Worm (Caenorhabditis elegans): ENCODE data around the gene mec-14.

The mec-14 gene

DNA sequence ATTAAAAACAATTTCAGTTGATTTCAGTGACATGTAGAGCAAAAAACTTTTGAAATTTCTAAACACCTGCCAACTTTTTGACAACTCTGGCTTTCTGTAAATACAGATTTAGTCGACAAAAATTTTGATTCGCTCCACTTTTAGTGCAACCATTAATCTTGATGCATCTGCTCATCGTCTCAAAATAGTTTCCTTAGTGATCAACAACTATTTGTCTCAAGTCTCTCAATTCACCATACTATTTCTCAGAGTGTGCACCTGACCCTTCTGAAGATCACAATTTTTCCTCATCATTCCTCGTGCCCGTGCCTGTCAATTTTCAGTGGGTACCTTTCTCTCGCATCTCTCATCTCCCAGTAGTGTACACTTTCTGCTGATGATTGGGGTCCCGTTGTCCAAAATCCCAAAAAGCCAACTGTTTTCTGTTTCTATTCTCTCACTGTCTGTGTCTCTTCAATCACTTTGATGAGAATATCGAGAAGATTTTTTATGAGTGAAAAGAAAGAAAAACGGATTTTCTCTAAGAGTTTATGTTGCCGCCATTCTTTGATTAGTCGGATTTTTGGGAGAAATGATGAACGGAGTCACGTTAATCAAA is 24.2 kb upstream of the mec-14 start:
- TF ChIP-seq unc-98 (GFP tag; IDR thresholded peaks at IDR 0.05) (peak; percentile 67), tbx-2 (tag; optimal IDR thresholded peaks at IDR 0.05) (peak; percentile 58), snpc-4 (tag; optimal IDR thresholded peaks at IDR 0.05) (no peak), C04F5.9 (tag; optimal IDR thresholded peaks at IDR 0.05) (no peak), zip-4 (GFP tag; optimal IDR thresholded peaks at IDR 0.05) (no peak), pax-3 (tag; optimal IDR thresholded peaks at IDR 0.05) (no peak), nhr-20 (tag; optimal IDR thresholded peaks at IDR 0.05) (peak; percentile 77), ceh-8 (GFP tag; optimal IDR thresholded peaks at IDR 0.05) (no peak), ceh-63 (GFP tag; optimal IDR thresholded peaks at IDR 0.05) (no peak), mep-1 (tag; optimal IDR thresholded peaks at IDR 0.05) (peak; percentile 63), hlh-4 (tag; optimal IDR thresholded peaks at IDR 0.05) (no peak), ama-1 (optimal IDR thresholded peaks at IDR 0.05) (no peak), elt-2 (tag; optimal IDR thresholded peaks at IDR 0.05) (no peak), lin-14 (GFP tag; optimal IDR thresholded peaks at IDR 0.05) (peak; percentile 90), fkh-10 (GFP tag; optimal IDR thresholded peaks at IDR 0.05) (no peak), unc-62 (GFP tag; optimal IDR thresholded peaks at IDR 0.05) (no peak), nhr-71 (tag; optimal IDR thresholded peaks at IDR 0.05) (peak; percentile 94), hpl-2 (GFP tag; optimal IDR thresholded peaks at IDR 0.05) (no peak), ceh-82 (tag; optimal IDR thresholded peaks at IDR 0.05) (no peak), lsy-2 (tag; optimal IDR thresholded peaks at IDR 0.05) (peak; percentile 76 to 80), vab-15 (tag; optimal IDR thresholded peaks at IDR 0.05) (peak; percentile 25), xbp-1 (tag; optimal IDR thresholded peaks at IDR 0.05) (peak; percentile 34), rnt-1 (tag; optimal IDR thresholded peaks at IDR 0.05) (peak; percentile 88), tlp-1 (tag; optimal IDR thresholded peaks at IDR 0.05) (no peak), C16A3.4 (tag; optimal IDR thresholded peaks at IDR 0.05) (peak; percentile 28), ceh-88 (GFP tag; IDR thresholded peaks at IDR 0.05) (no peak), jun-1 (tag; optimal IDR thresholded peaks at IDR 0.05) (no peak), unc-130 (tag; optimal IDR thresholded peaks at IDR 0.05) (peak; percentile 32), lir-3 (tag; optimal IDR thresholded peaks at IDR 0.05; ENCODE audit: poor library complexity) (peak; percentile 31), mdl-1 (tag; optimal IDR thresholded peaks at IDR 0.05) (peak in 1 of 2 experiments; percentile 14), zag-1 (tag; optimal IDR thresholded peaks at IDR 0.05) (no peak), ztf-4 (tag; optimal IDR thresholded peaks at IDR 0.05) (peak; percentile 71), unc-86 (tag; optimal IDR thresholded peaks at IDR 0.05) (no peak), nhr-90 (tag; optimal IDR thresholded peaks at IDR 0.05; ENCODE audit: poor library complexity) (no peak), ztf-11 (tag; optimal IDR thresholded peaks at IDR 0.05) (no peak), sox-4 (tag; optimal IDR thresholded peaks at IDR 0.05) (no peak), aha-1 (tag; optimal IDR thresholded peaks at IDR 0.05) (no peak), snu-23 (GFP tag; optimal IDR thresholded peaks at IDR 0.05) (peak; percentile 80), swsn-7 (tag; optimal IDR thresholded peaks at IDR 0.05) (peak; percentile 53), mab-9 (GFP tag; IDR thresholded peaks at IDR 0.05) (no peak), lin-13 (GFP tag; optimal IDR thresholded peaks at IDR 0.05) (peak; percentile 40), nhr-237 (tag; optimal IDR thresholded peaks at IDR 0.05) (no peak), skn-1 (tag; optimal IDR thresholded peaks at IDR 0.05) (no peak), blmp-1 (tag; optimal IDR thresholded peaks at IDR 0.05) (peak; percentile 74), nhr-19 (GFP tag; conservative IDR thresholded peaks at IDR 0.05) (peak; percentile 79), sptf-1 (tag; optimal IDR thresholded peaks at IDR 0.05) (no peak), pag-3 (tag; optimal IDR thresholded peaks at IDR 0.05; ENCODE audit: borderline replicate concordance, insufficient read depth) (no peak), alr-1 (tag; optimal IDR thresholded peaks at IDR 0.05; ENCODE audit: borderline replicate concordance) (no peak), lin-35 (GFP tag; optimal IDR thresholded peaks at IDR 0.05) (peak in 1 of 2 experiments; percentile 6), nhr-85 (tag) (no peak), mef-2 (tag; optimal IDR thresholded peaks at IDR 0.05) (peak; percentile 54), egl-27 (tag; optimal IDR thresholded peaks at IDR 0.05) (no peak), irx-1 (tag; optimal IDR thresholded peaks at IDR 0.05) (no peak)
